Worm (Caenorhabditis elegans): ENCODE measurements around the gene ttr-46.

DNA sequence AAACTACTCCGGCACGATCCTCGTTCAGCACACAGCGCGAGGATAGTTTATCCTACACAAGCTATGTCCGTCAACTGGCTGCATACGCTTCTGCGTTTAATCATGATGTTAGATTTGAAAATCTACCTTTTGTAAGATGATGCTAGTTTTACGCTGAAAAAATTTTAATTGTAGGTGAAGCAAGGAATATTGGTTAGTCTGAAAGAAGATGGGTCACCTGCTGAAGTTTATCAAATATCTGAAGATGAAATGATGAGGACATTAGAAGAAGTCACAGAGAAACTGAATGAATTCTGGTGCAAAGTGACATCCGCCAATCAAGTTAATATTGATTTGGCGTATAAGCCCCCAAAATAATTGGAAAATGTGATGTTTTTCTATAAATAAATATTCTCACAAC is 32.5 kb downstream of the ttr-46 start:
- TF ChIP-seq madf-8 (GFP tag; conservative IDR thresholded peaks at IDR 0.05) (no peak), nfya-1 (tag; optimal IDR thresholded peaks at IDR 0.05; ENCODE audit: borderline replicate concordance, insufficient read depth) (no peak), lir-1 (GFP tag; conservative IDR thresholded peaks at IDR 0.05) (no peak), B0035.1 (tag; optimal IDR thresholded peaks at IDR 0.05) (no peak), somi-1 (GFP tag; optimal IDR thresholded peaks at IDR 0.05) (no peak), ama-1 (optimal IDR thresholded peaks at IDR 0.05) (no peak), ama-1 (GFP tag; optimal IDR thresholded peaks at IDR 0.05) (no peak), unc-62 (GFP tag; optimal IDR thresholded peaks at IDR 0.05) (no peak), ztf-26 (tag; optimal IDR thresholded peaks at IDR 0.05) (no peak), F57C9.4 (tag; optimal IDR thresholded peaks at IDR 0.05) (no peak), mxl-1 (tag; optimal IDR thresholded peaks at IDR 0.05) (no peak), mcd-1 (GFP tag; IDR thresholded peaks at IDR 0.05) (no peak), Y53F4B.3 (GFP tag; IDR thresholded peaks at IDR 0.05) (no peak), Y67H2A.10 (GFP tag; conservative IDR thresholded peaks at IDR 0.05) (no peak), F39B2.1 (GFP tag; IDR thresholded peaks at IDR 0.05) (no peak)

Measured in whole organism, young adult.